Worm (Caenorhabditis elegans) whole organism, L1 larva: ENCODE results near the gene C35A5.11.

ENCODE experiments used
- C04F5.9 ChIP-seq: sonication (generic microtip); optimal IDR thresholded peaks from 2 replicates; lab custom pipeline; 2016; ENCODE audit warnings: missing genetic modification characterization, missing compliant biosample characterization
- F16B12.6 ChIP-seq: fragments of 150-350 bp; optimal IDR thresholded peaks from 2 replicates; lab custom pipeline; 2014; ENCODE audit warnings: missing biosample characterization, missing genetic modification characterization
- aha-1 ChIP-seq: fragments of 150-350 bp; optimal IDR thresholded peaks from 2 replicates; lab custom pipeline; 2014; ENCODE audit warnings: missing biosample characterization, missing genetic modification characterization
- alr-1 ChIP-seq: fragments of 200-800 bp; sonication (Bioruptor generic); optimal IDR thresholded peaks from 2 replicates; lab custom pipeline; 2018; ENCODE audit warnings: borderline replicate concordance, mild to moderate bottlenecking, missing genetic modification characterization, missing compliant biosample characterization
- ceh-8 ChIP-seq: fragments of 200-800 bp; sonication (Bioruptor generic); optimal IDR thresholded peaks from 2 replicates; lab custom pipeline; 2018; ENCODE audit warnings: mild to moderate bottlenecking, missing genetic modification characterization, moderate library complexity, missing compliant biosample characterization
- ceh-82 ChIP-seq, 3 experiments: fragments of 150-350 bp in 1 of 3; sonication (generic microtip) in 2 of 3; optimal IDR thresholded peaks; 2 replicates each; lab custom pipeline; 2014 to 2017; ENCODE audit warnings: missing biosample characterization in 3 of 3, missing genetic modification characterization in 3 of 3
- dsc-1 ChIP-seq: sonication (generic microtip); optimal IDR thresholded peaks from 2 replicates; lab custom pipeline; 2016; ENCODE audit warnings: mild to moderate bottlenecking, missing genetic modification characterization, missing compliant biosample characterization
- efl-1 ChIP-seq, 4 experiments: fragments of 150-350 bp; optimal IDR thresholded peaks in 3 of 4; peaks in 1 of 4; 1 replicate in 1 of 4; 2 replicates in 3 of 4; lab custom pipeline; 2014; ENCODE audit warnings: missing biosample characterization in 2 of 4, missing genetic modification characterization in 2 of 4, missing genetic modification reagents in 2 of 4
- efl-3 ChIP-seq: fragments of 200-800 bp; sonication (Bioruptor generic); optimal IDR thresholded peaks from 2 replicates; lab custom pipeline; 2018; ENCODE audit warnings: mild to moderate bottlenecking, missing genetic modification characterization, missing compliant biosample characterization
- egl-13 ChIP-seq: sonication (generic microtip); optimal IDR thresholded peaks from 2 replicates; lab custom pipeline; 2016; ENCODE audit warnings: missing genotype, missing genetic modification reagents, missing genetic modification characterization, missing compliant biosample characterization
- elt-2 ChIP-seq: sonication (generic microtip); optimal IDR thresholded peaks from 2 replicates; lab custom pipeline; 2016; ENCODE audit warnings: missing genetic modification characterization, mild to moderate bottlenecking, inconsistent platforms, missing compliant biosample characterization, missing genetic modification reagents
- elt-3 ChIP-seq, 6 experiments: fragments of 150-350 bp in 1 of 6; sonication (generic microtip); optimal IDR thresholded peaks; 2 replicates each; lab custom pipeline; 2017 to 2018; ENCODE audit warnings: missing biosample characterization in 6 of 6, missing genetic modification characterization in 6 of 6, inconsistent platforms in 1 of 6
- fkh-10 ChIP-seq: sonication (generic microtip); optimal IDR thresholded peaks from 2 replicates; lab custom pipeline; 2017; ENCODE audit warnings: missing biosample characterization, missing genetic modification reagents, missing genetic modification characterization
- fkh-8 ChIP-seq: sonication (generic microtip); optimal IDR thresholded peaks from 2 replicates; lab custom pipeline; 2016; ENCODE audit warnings: mild to moderate bottlenecking, missing genetic modification characterization, missing compliant biosample characterization
- hlh-17 ChIP-seq: fragments of 200-800 bp; sonication (Bioruptor generic); optimal IDR thresholded peaks from 2 replicates; lab custom pipeline; 2018; ENCODE audit warnings: missing genetic modification characterization, mild to moderate bottlenecking, missing compliant biosample characterization, moderate library complexity, borderline replicate concordance
- irx-1 ChIP-seq: sonication (generic microtip); optimal IDR thresholded peaks from 2 replicates; lab custom pipeline; 2016; ENCODE audit warnings: missing genetic modification characterization, missing compliant biosample characterization
- lin-13 ChIP-seq: fragments of 150-350 bp; optimal IDR thresholded peaks from 2 replicates; lab custom pipeline; 2014; ENCODE audit warnings: missing biosample characterization, missing genetic modification reagents, missing genetic modification characterization
- lin-15B ChIP-seq: fragments of 150-350 bp; sonication (generic microtip); optimal IDR thresholded peaks from 3 replicates; lab custom pipeline; 2014; ENCODE audit warnings: missing biosample characterization, missing genetic modification characterization
- lin-35 ChIP-seq, 2 experiments: fragments of 150-350 bp; optimal IDR thresholded peaks; 2 replicates each; lab custom pipeline; 2014; ENCODE audit warnings: missing biosample characterization in 2 of 2, missing genetic modification characterization in 2 of 2, missing genetic modification reagents in 2 of 2
- lsy-2 ChIP-seq, 2 experiments: fragments of 150-350 bp; optimal IDR thresholded peaks; 2 replicates each; lab custom pipeline; 2014; ENCODE audit warnings: missing biosample characterization in 2 of 2, missing genetic modification characterization in 2 of 2
- mab-9 ChIP-seq: fragments of 200-800 bp; sonication (Bioruptor generic); IDR thresholded peaks from 2 replicates; pipeline ENCODE4 v1.3.6; 2022; ENCODE audit warnings: missing genetic modification reagents, missing genetic modification characterization, missing compliant biosample characterization
- mdl-1 ChIP-seq, 2 experiments: fragments of 150-350 bp; optimal IDR thresholded peaks; 2 replicates each; lab custom pipeline; 2014 to 2017; ENCODE audit warnings: missing biosample characterization in 2 of 2, missing genetic modification characterization in 2 of 2, inconsistent platforms in 1 of 2
- mef-2 ChIP-seq: fragments of 150-350 bp; optimal IDR thresholded peaks from 2 replicates; lab custom pipeline; 2014; ENCODE audit warnings: missing biosample characterization, missing genetic modification characterization
- mep-1 ChIP-seq: fragments of 150-350 bp; optimal IDR thresholded peaks from 2 replicates; lab custom pipeline; 2014; ENCODE audit warnings: missing biosample characterization, missing genetic modification characterization
- nhr-11 ChIP-seq: fragments of 150-350 bp; optimal IDR thresholded peaks from 2 replicates; lab custom pipeline; 2014; ENCODE audit warnings: missing biosample characterization, missing genetic modification characterization
- nhr-12 ChIP-seq: sonication (generic microtip); optimal IDR thresholded peaks from 2 replicates; lab custom pipeline; 2017; ENCODE audit warnings: missing biosample characterization, missing genetic modification characterization
- nhr-237 ChIP-seq: fragments of 150-350 bp; optimal IDR thresholded peaks from 2 replicates; lab custom pipeline; 2014; ENCODE audit warnings: missing biosample characterization, missing genetic modification characterization
- nhr-77 ChIP-seq: fragments of 150-350 bp; optimal IDR thresholded peaks from 2 replicates; lab custom pipeline; 2014; ENCODE audit warnings: missing biosample characterization, missing genetic modification characterization
- nhr-84 ChIP-seq: sonication (generic microtip); optimal IDR thresholded peaks from 2 replicates; lab custom pipeline; 2017; ENCODE audit warnings: missing biosample characterization, missing genetic modification characterization
- nhr-90 ChIP-seq: sonication (generic microtip); optimal IDR thresholded peaks from 2 replicates; lab custom pipeline; 2016; ENCODE audit warnings: mild to moderate bottlenecking, missing genetic modification characterization, missing compliant biosample characterization; ENCODE audit not compliant: poor library complexity
- pax-3 ChIP-seq: fragments of 200-800 bp; sonication (Bioruptor generic); optimal IDR thresholded peaks from 2 replicates; lab custom pipeline; 2018; ENCODE audit warnings: mild to moderate bottlenecking, missing genetic modification characterization, moderate library complexity, missing compliant biosample characterization
- pqm-1 ChIP-seq: sonication (generic microtip); optimal IDR thresholded peaks from 3 replicates; lab custom pipeline; 2017; ENCODE audit warnings: missing biosample characterization, missing genetic modification characterization
- rnt-1 ChIP-seq: sonication (generic microtip); optimal IDR thresholded peaks from 2 replicates; lab custom pipeline; 2016; ENCODE audit warnings: mild to moderate bottlenecking, missing genetic modification characterization, moderate library complexity, missing compliant biosample characterization
- snu-23 ChIP-seq: sonication (generic microtip); optimal IDR thresholded peaks from 2 replicates; lab custom pipeline; 2016; ENCODE audit warnings: missing genetic modification characterization, missing compliant biosample characterization
- sptf-1 ChIP-seq: fragments of 150-350 bp; optimal IDR thresholded peaks from 2 replicates; lab custom pipeline; 2014; ENCODE audit warnings: missing biosample characterization, missing genetic modification characterization
- swsn-7 ChIP-seq: sonication (generic microtip); optimal IDR thresholded peaks from 2 replicates; lab custom pipeline; 2016; ENCODE audit warnings: missing genetic modification characterization, missing compliant biosample characterization
- tbx-2 ChIP-seq: sonication (generic microtip); optimal IDR thresholded peaks from 2 replicates; lab custom pipeline; 2016; ENCODE audit warnings: missing genetic modification characterization, missing compliant biosample characterization
- unc-130 ChIP-seq: fragments of 150-350 bp; optimal IDR thresholded peaks from 2 replicates; lab custom pipeline; 2017; ENCODE audit warnings: missing biosample characterization, missing genetic modification characterization, inconsistent platforms
- unc-30 ChIP-seq: sonication (generic microtip); optimal IDR thresholded peaks from 2 replicates; lab custom pipeline; 2017; ENCODE audit warnings: missing biosample characterization, missing genetic modification characterization
- unc-98 ChIP-seq: fragments of 200-800 bp; sonication (Bioruptor generic); IDR thresholded peaks from 2 replicates; pipeline ENCODE4 v1.3.6; 2022; ENCODE audit warnings: missing genetic modification characterization, missing compliant biosample characterization
- vab-15 ChIP-seq: sonication (generic microtip); optimal IDR thresholded peaks from 2 replicates; lab custom pipeline; 2017; ENCODE audit warnings: missing genotype, mild to moderate bottlenecking, missing genetic modification characterization, missing compliant biosample characterization
- ztf-11 ChIP-seq, 2 experiments: sonication (generic microtip); optimal IDR thresholded peaks; 2 replicates each; lab custom pipeline; 2016 to 2017; ENCODE audit warnings: missing genetic modification characterization in 2 of 2, missing biosample characterization in 1 of 2, missing compliant biosample characterization in 1 of 2
- ztf-4 ChIP-seq: fragments of 150-350 bp; optimal IDR thresholded peaks from 2 replicates; lab custom pipeline; 2014; ENCODE audit warnings: missing biosample characterization, missing genetic modification characterization

Gene C35A5.11

DNA sequence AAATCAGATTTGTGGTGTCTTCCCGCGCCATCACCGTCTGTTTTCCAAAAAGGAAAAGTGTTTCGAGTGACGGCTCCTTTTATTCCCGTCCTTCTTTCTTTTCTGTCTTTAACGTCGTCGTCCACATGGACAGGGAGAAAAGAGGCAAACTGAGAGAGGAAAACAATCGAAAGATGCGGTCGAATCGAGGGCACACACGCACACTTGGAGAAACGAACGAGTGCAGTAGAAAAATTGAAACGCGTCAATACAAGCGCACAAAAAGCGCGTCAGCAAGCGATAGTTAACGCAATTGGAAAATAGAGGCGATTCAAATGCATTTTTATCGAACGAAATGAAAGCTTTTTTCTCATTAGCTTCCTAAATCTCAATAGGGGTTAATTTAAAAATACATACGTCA lies 33.9 kb upstream of the C35A5.11 start (continued):
- TF ChIP-seq ceh-82 (tag; optimal IDR thresholded peaks at IDR 0.05; lab: Kevin White, UChicago) (peak; percentile 82 to 93 (median 86)), unc-130 (tag; lab: Kevin White, UChicago) (peak; percentile 84), sptf-1 (tag; lab: Kevin White, UChicago) (no peak), alr-1 (tag; lab: Kevin White, UChicago) (no peak), snu-23 (GFP tag; lab: Kevin White, UChicago) (peak; percentile 95), unc-30 (tag; lab: Kevin White, UChicago) (no peak), elt-2 (tag; lab: Kevin White, UChicago) (peak; percentile 62), lin-15B (peak; percentile 79), lin-13 (GFP tag; lab: Kevin White, UChicago) (peak; percentile 80), nhr-12 (tag; lab: Kevin White, UChicago) (no peak), rnt-1 (tag; lab: Kevin White, UChicago) (peak; percentile 96), nhr-84 (tag; lab: Kevin White, UChicago) (no peak), mdl-1 (tag; optimal IDR thresholded peaks at IDR 0.05; lab: Kevin White, UChicago) (peak; percentile 34 to 94), pqm-1 (tag; lab: Kevin White, UChicago) (no peak), lsy-2 (tag; optimal IDR thresholded peaks at IDR 0.05; lab: Kevin White, UChicago) (peak; percentile 93 to 95), pax-3 (tag; lab: Kevin White, UChicago) (peak; percentile 79), tbx-2 (peak; percentile 95), nhr-11 (peak; percentile 74), mep-1 (tag; lab: Kevin White, UChicago) (peak; percentile 99), fkh-8 (peak; percentile 91), ztf-11 (tag; optimal IDR thresholded peaks at IDR 0.05; lab: Kevin White, UChicago) (peak in 1 of 2 experiments; percentile 80), mef-2 (tag; lab: Kevin White, UChicago) (peak; percentile 72), F16B12.6 (tag; lab: Kevin White, UChicago) (peak; percentile 57), ztf-4 (tag; lab: Kevin White, UChicago) (peak; percentile 63), hlh-17 (GFP tag; lab: Kevin White, UChicago) (no peak), mab-9 (GFP tag; lab: Robert Waterston, UW) (peak; percentile 83), ceh-8 (GFP tag; lab: Kevin White, UChicago) (peak; percentile 82), nhr-90 (tag; lab: Kevin White, UChicago) (peak; percentile 93), fkh-10 (peak; percentile 84), elt-3 (tag; optimal IDR thresholded peaks at IDR 0.05; lab: Kevin White, UChicago) (peak in 3 of 6 experiments; percentile 78 to 84 (median 78)), egl-13 (tag; lab: Kevin White, UChicago) (peak; percentile 78), efl-1 (optimal IDR thresholded peaks at IDR 0.05; lab: Kevin White, UChicago) (peak; percentile 82 to 98), efl-1 (GFP tag; optimal IDR thresholded peaks at IDR 0.05 in 1 of 2; lab: Kevin White, UChicago) (peak; percentile 96 to 100), nhr-77 (peak; percentile 90), unc-98 (no peak), C04F5.9 (tag; lab: Kevin White, UChicago) (peak; percentile 69), vab-15 (tag; lab: Kevin White, UChicago) (peak; percentile 42), aha-1 (peak; percentile 44), lin-35 (GFP tag; optimal IDR thresholded peaks at IDR 0.05; lab: Kevin White, UChicago) (peak; percentile 97 to 98), dsc-1 (peak; percentile 92), efl-3 (GFP tag; lab: Kevin White, UChicago) (no peak), nhr-237 (tag; lab: Kevin White, UChicago) (peak; percentile 76), irx-1 (tag; lab: Kevin White, UChicago) (peak; percentile 89), swsn-7 (tag; lab: Kevin White, UChicago) (peak; percentile 94)
